Fruit fly (Drosophila melanogaster): ENCODE data around the gene hb.

DNA sequence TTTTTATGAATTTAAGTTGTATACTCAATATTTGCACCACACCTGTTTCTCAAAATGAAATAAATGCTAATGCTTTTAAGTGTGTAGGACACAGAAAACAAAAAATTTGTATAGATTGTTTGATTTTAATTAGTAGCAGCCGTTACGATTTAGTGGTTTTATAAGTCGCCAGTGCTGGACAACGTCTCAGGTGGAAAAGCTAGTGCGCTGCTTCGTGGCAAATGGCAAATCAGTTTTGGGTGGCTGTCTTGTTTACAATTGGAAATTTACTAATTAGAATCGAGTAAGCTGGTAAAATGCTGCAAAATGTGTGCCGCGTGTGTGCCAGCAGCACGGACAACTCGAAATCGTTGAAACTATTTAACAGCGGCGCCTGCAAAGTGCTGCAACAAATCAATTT, 29.0 kb upstream of the hb start, which contains the start of gene CG8159:
- TF ChIP-seq sqz (GFP tag; optimal IDR thresholded peaks at IDR 0.05) (no peak), nom (GFP tag; optimal IDR thresholded peaks at IDR 0.05) (no peak), CG5953 (GFP tag; IDR thresholded peaks at IDR 0.05) (no peak), CG14965 (GFP tag; optimal IDR thresholded peaks at IDR 0.05; ENCODE audit: borderline replicate concordance) (no peak), Dek (tag; optimal IDR thresholded peaks at IDR 0.05) (no peak)

All from whole organism, embryonic.